Fruit fly (Drosophila melanogaster): ENCODE data around the gene Josd.

- no peak for TF ChIP-seq Sin3A (optimal IDR thresholded peaks at IDR 0.05)
- TF ChIP-seq psq (optimal IDR thresholded peaks at IDR 0.05) = no peak
- TF ChIP-seq Myc (optimal IDR thresholded peaks at IDR 0.05) = no peak
- no peak for TF ChIP-seq ttk (optimal IDR thresholded peaks at IDR 0.05)
- TF ChIP-seq h (optimal IDR thresholded peaks at IDR 0.05) = no peak
- TF ChIP-seq insv (optimal IDR thresholded peaks at IDR 0.05) = peak; percentile 98
Measured at dm6 chrX:6291083-6291699, 30.2 kb downstream of the Josd start, which contains the start of the genes Rpt4 and mldr.
